Fruit fly (Drosophila melanogaster) whole organism, embryonic: Measurements from ENCODE around the gene CG8191.

Source experiments
- BEAF-32 ChIP-seq: fragments of 200-800 bp; sonication (Bioruptor generic); optimal IDR thresholded peaks from 3 replicates; lab custom pipeline; 2017; ENCODE audit warnings: missing biosample characterization, missing genetic modification characterization, mild to moderate bottlenecking, moderate library complexity, missing genetic modification reagents
- CG10543 ChIP-seq: fragments of 200-800 bp; sonication (Bioruptor generic); optimal IDR thresholded peaks from 3 replicates; lab custom pipeline; 2017; ENCODE audit warnings: missing biosample characterization, mild to moderate bottlenecking, missing genetic modification characterization, moderate library complexity
- CG12391 ChIP-seq: fragments of 200-800 bp; sonication (Bioruptor generic); optimal IDR thresholded peaks from 3 replicates; lab custom pipeline; 2018; ENCODE audit warnings: missing biosample characterization, mild to moderate bottlenecking, missing genetic modification characterization, moderate library complexity
- CG12744 ChIP-seq: fragments of 200-800 bp; sonication (Bioruptor generic); optimal IDR thresholded peaks from 2 replicates; lab custom pipeline; 2016; ENCODE audit warnings: missing biosample characterization, missing genetic modification characterization
- CG15479 ChIP-seq: fragments of 200-800 bp; sonication (Bioruptor generic); optimal IDR thresholded peaks from 3 replicates; lab custom pipeline; 2019; ENCODE audit warnings: missing biosample characterization, mild to moderate bottlenecking, missing genetic modification characterization, moderate library complexity
- CG15696 ChIP-seq: fragments of 200-800 bp; sonication (Bioruptor generic); optimal IDR thresholded peaks from 2 replicates; lab custom pipeline; 2019; ENCODE audit warnings: missing biosample characterization, mild to moderate bottlenecking, missing genetic modification characterization, moderate library complexity
- CG17186 ChIP-seq: fragments of 200-800 bp; sonication (Bioruptor generic); optimal IDR thresholded peaks from 3 replicates; lab custom pipeline; 2017; ENCODE audit warnings: missing biosample characterization, missing genetic modification reagents, missing genetic modification characterization
- CG17359 ChIP-seq: fragments of 200-800 bp; sonication (Bioruptor generic); optimal IDR thresholded peaks from 3 replicates; lab custom pipeline; 2018; ENCODE audit warnings: missing biosample characterization, mild to moderate bottlenecking, missing genetic modification characterization, moderate library complexity
- CG17361 ChIP-seq: fragments of 200-800 bp; sonication (Bioruptor generic); IDR thresholded peaks from 3 replicates; pipeline ENCODE4 v1.3.6; 2022; ENCODE audit warnings: missing biosample characterization, missing genetic modification characterization
- CG17802 ChIP-seq: fragments of 200-800 bp; sonication (Bioruptor generic); optimal IDR thresholded peaks from 2 replicates; lab custom pipeline; 2018; ENCODE audit warnings: missing biosample characterization, mild to moderate bottlenecking, missing genetic modification characterization, moderate library complexity
- CG17829 ChIP-seq: fragments of 200-800 bp; optimal IDR thresholded peaks from 2 replicates; lab custom pipeline; 2019; ENCODE audit warnings: missing biosample characterization, mild to moderate bottlenecking, missing genetic modification characterization, moderate library complexity
- CG17912 ChIP-seq: fragments of 200-800 bp; sonication (Bioruptor generic); optimal IDR thresholded peaks from 2 replicates; lab custom pipeline; 2018; ENCODE audit warnings: missing biosample characterization, mild to moderate bottlenecking, missing genetic modification characterization
- CG18599 ChIP-seq: fragments of 200-800 bp; sonication (Bioruptor generic); optimal IDR thresholded peaks from 3 replicates; lab custom pipeline; 2017; ENCODE audit warnings: missing biosample characterization, missing genetic modification characterization, mild to moderate bottlenecking, moderate library complexity, missing genetic modification reagents
- CG2712 ChIP-seq: fragments of 200-800 bp; optimal IDR thresholded peaks from 3 replicates; lab custom pipeline; 2019; ENCODE audit warnings: missing biosample characterization, mild to moderate bottlenecking, missing genetic modification characterization, moderate library complexity
- CG31224 ChIP-seq: fragments of 200-800 bp; sonication (Bioruptor generic); IDR thresholded peaks from 2 replicates; pipeline ENCODE4 v1.3.6; 2022; ENCODE audit warnings: missing biosample characterization, missing genetic modification characterization
- CG32532 ChIP-seq: fragments of 200-800 bp; sonication (Bioruptor generic); IDR thresholded peaks from 2 replicates; pipeline ENCODE4 v1.3.6; 2022; ENCODE audit warnings: missing biosample characterization, missing genetic modification characterization
- CG34224 ChIP-seq: fragments of 200-800 bp; sonication (Bioruptor generic); IDR thresholded peaks from 3 replicates; pipeline ENCODE4 v1.3.6; 2022; ENCODE audit warnings: missing biosample characterization, missing genetic modification characterization; ENCODE audit not compliant: partially characterized antibody
- CG34376 ChIP-seq: fragments of 200-800 bp; sonication (Bioruptor generic); optimal IDR thresholded peaks from 2 replicates; lab custom pipeline; 2018; ENCODE audit warnings: missing biosample characterization, mild to moderate bottlenecking, missing genetic modification characterization
- CG3847 ChIP-seq: fragments of 200-800 bp; sonication (Bioruptor generic); IDR thresholded peaks from 2 replicates; pipeline ENCODE4 v1.3.6; 2022; ENCODE audit warnings: missing biosample characterization, missing genetic modification characterization
- CG4854 ChIP-seq: fragments of 200-800 bp; sonication (Bioruptor generic); optimal IDR thresholded peaks from 2 replicates; lab custom pipeline; 2016; ENCODE audit warnings: missing biosample characterization, missing genetic modification characterization, inconsistent platforms
- CG5245 ChIP-seq: fragments of 200-800 bp; sonication (Bioruptor generic); optimal IDR thresholded peaks from 3 replicates; lab custom pipeline; 2016; ENCODE audit warnings: missing biosample characterization, missing genetic modification characterization
- CG6689 ChIP-seq: fragments of 200-800 bp; sonication (Bioruptor generic); IDR thresholded peaks from 2 replicates; pipeline ENCODE4 v1.3.6; 2022; ENCODE audit warnings: missing biosample characterization, missing genetic modification characterization
- CG7556 ChIP-seq: fragments of 200-800 bp; sonication (Bioruptor generic); optimal IDR thresholded peaks from 2 replicates; lab custom pipeline; 2017; ENCODE audit warnings: missing biosample characterization, mild to moderate bottlenecking, missing genetic modification characterization
- CG8359 ChIP-seq: fragments of 200-800 bp; sonication (Bioruptor generic); optimal IDR thresholded peaks from 2 replicates; lab custom pipeline; 2017; ENCODE audit warnings: missing biosample characterization, mild to moderate bottlenecking, missing genetic modification characterization, borderline replicate concordance
- CG9727 ChIP-seq: fragments of 200-800 bp; sonication (Bioruptor generic); optimal IDR thresholded peaks from 3 replicates; lab custom pipeline; 2017; ENCODE audit warnings: missing biosample characterization, mild to moderate bottlenecking, missing genetic modification characterization
- CG9797 ChIP-seq: fragments of 200-800 bp; sonication (Bioruptor generic); optimal IDR thresholded peaks from 3 replicates; lab custom pipeline; 2018; ENCODE audit warnings: missing biosample characterization, mild to moderate bottlenecking, missing genetic modification characterization
- CG9932 ChIP-seq: fragments of 200-800 bp; sonication (Bioruptor generic); IDR thresholded peaks from 2 replicates; pipeline ENCODE4 v1.3.6; 2022; ENCODE audit warnings: missing biosample characterization, missing genetic modification characterization
- D19B ChIP-seq: fragments of 200-800 bp; sonication (Bioruptor generic); optimal IDR thresholded peaks from 2 replicates; lab custom pipeline; 2017; ENCODE audit warnings: missing biosample characterization, mild to moderate bottlenecking, missing genetic modification characterization
- Dad ChIP-seq: fragments of 200-800 bp; sonication (Bioruptor generic); optimal IDR thresholded peaks from 3 replicates; lab custom pipeline; 2016; ENCODE audit warnings: missing biosample characterization, missing genetic modification characterization
- Elba2 ChIP-seq: fragments of 200-800 bp; sonication (Bioruptor generic); optimal IDR thresholded peaks from 3 replicates; lab custom pipeline; 2016; ENCODE audit warnings: missing biosample characterization, missing genetic modification characterization
- Oli ChIP-seq: fragments of 200-800 bp; sonication (Bioruptor generic); optimal IDR thresholded peaks from 2 replicates; lab custom pipeline; 2018; ENCODE audit warnings: missing biosample characterization, mild to moderate bottlenecking, missing genetic modification characterization, moderate library complexity
- Ptx1 ChIP-seq: fragments of 200-800 bp; sonication (Bioruptor generic); IDR thresholded peaks from 2 replicates; pipeline ENCODE4 v1.3.6; 2022; ENCODE audit warnings: missing biosample characterization, missing genetic modification characterization
- bbx ChIP-seq: fragments of 200-800 bp; sonication (Bioruptor generic); IDR thresholded peaks from 2 replicates; pipeline ENCODE4 v1.3.6; 2022; ENCODE audit warnings: missing biosample characterization, missing genetic modification characterization; ENCODE audit not compliant: partially characterized antibody
- bsh ChIP-seq, 2 experiments: fragments of 200-800 bp; sonication (Bioruptor generic); optimal IDR thresholded peaks; 2 replicates each; lab custom pipeline; 2017 to 2018; ENCODE audit warnings: mild to moderate bottlenecking in 2 of 2, missing biosample characterization in 2 of 2, missing genetic modification characterization in 2 of 2, moderate library complexity in 1 of 2
- btn ChIP-seq: fragments of 200-800 bp; sonication (Bioruptor generic); optimal IDR thresholded peaks from 2 replicates; lab custom pipeline; 2016; ENCODE audit warnings: missing biosample characterization, missing genetic modification characterization
- cg ChIP-seq: fragments of 200-800 bp; sonication (Bioruptor generic); optimal IDR thresholded peaks from 3 replicates; lab custom pipeline; 2019; ENCODE audit warnings: missing biosample characterization, mild to moderate bottlenecking, missing genetic modification characterization, moderate library complexity
- crp ChIP-seq, 2 experiments: fragments of 200-800 bp; sonication (Bioruptor generic); optimal IDR thresholded peaks; 2 replicates in 1 of 2; 3 replicates in 1 of 2; lab custom pipeline; 2017; ENCODE audit warnings: missing biosample characterization in 2 of 2, missing genetic modification characterization in 2 of 2, mild to moderate bottlenecking in 1 of 2, moderate library complexity in 1 of 2
- exex ChIP-seq: fragments of 200-800 bp; sonication (Bioruptor generic); optimal IDR thresholded peaks from 4 replicates; lab custom pipeline; 2018; ENCODE audit warnings: missing biosample characterization, mild to moderate bottlenecking, missing genetic modification characterization, moderate library complexity
- gt ChIP-seq: fragments of 200-800 bp; sonication (Bioruptor generic); IDR thresholded peaks from 2 replicates; pipeline ENCODE4 v1.3.6; 2022; ENCODE audit warnings: missing biosample characterization, missing genetic modification characterization
- insv ChIP-seq, 2 experiments: fragments of 200-800 bp; sonication (Bioruptor generic); optimal IDR thresholded peaks; 3 replicates each; lab custom pipeline; 2016 to 2018; ENCODE audit warnings: missing biosample characterization in 2 of 2, missing genetic modification characterization in 2 of 2
- pnt ChIP-seq: fragments of 200-800 bp; sonication (Bioruptor generic); optimal IDR thresholded peaks from 3 replicates; lab custom pipeline; 2016; ENCODE audit warnings: missing biosample characterization, missing genetic modification characterization
- pzg ChIP-seq: fragments of 200-800 bp; sonication (Bioruptor generic); optimal IDR thresholded peaks from 3 replicates; lab custom pipeline; 2018; ENCODE audit warnings: missing biosample characterization, mild to moderate bottlenecking, missing genetic modification characterization, moderate library complexity
- schlank ChIP-seq: fragments of 200-800 bp; sonication (Bioruptor generic); optimal IDR thresholded peaks from 2 replicates; lab custom pipeline; 2018; ENCODE audit warnings: missing biosample characterization, mild to moderate bottlenecking, missing genetic modification characterization
- sens ChIP-seq: fragments of 200-800 bp; sonication (Bioruptor generic); peaks from one replicate; lab custom pipeline; 2016; ENCODE audit warnings: missing biosample characterization, missing genetic modification characterization
- slou ChIP-seq: fragments of 200-800 bp; sonication (Bioruptor generic); optimal IDR thresholded peaks from 3 replicates; lab custom pipeline; 2016; ENCODE audit warnings: missing biosample characterization, missing genetic modification characterization
- unpg ChIP-seq: fragments of 200-800 bp; sonication (Bioruptor generic); optimal IDR thresholded peaks from 3 replicates; lab custom pipeline; 2018; ENCODE audit warnings: missing biosample characterization, mild to moderate bottlenecking, missing genetic modification characterization, moderate library complexity
- usp ChIP-seq: fragments of >200 bp; optimal IDR thresholded peaks from 2 replicates; lab custom pipeline; 2017; ENCODE audit warnings: missing biosample characterization, missing genetic modification characterization
- wek ChIP-seq: fragments of 200-800 bp; sonication (Bioruptor generic); optimal IDR thresholded peaks from 3 replicates; lab custom pipeline; 2018; ENCODE audit warnings: missing biosample characterization, mild to moderate bottlenecking, missing genetic modification characterization, moderate library complexity
- wor ChIP-seq: fragments of 200-800 bp; sonication (Bioruptor generic); IDR thresholded peaks from 2 replicates; pipeline ENCODE4 v1.3.6; 2022; ENCODE audit warnings: missing biosample characterization, missing genetic modification characterization

Gene CG8191

DNA sequence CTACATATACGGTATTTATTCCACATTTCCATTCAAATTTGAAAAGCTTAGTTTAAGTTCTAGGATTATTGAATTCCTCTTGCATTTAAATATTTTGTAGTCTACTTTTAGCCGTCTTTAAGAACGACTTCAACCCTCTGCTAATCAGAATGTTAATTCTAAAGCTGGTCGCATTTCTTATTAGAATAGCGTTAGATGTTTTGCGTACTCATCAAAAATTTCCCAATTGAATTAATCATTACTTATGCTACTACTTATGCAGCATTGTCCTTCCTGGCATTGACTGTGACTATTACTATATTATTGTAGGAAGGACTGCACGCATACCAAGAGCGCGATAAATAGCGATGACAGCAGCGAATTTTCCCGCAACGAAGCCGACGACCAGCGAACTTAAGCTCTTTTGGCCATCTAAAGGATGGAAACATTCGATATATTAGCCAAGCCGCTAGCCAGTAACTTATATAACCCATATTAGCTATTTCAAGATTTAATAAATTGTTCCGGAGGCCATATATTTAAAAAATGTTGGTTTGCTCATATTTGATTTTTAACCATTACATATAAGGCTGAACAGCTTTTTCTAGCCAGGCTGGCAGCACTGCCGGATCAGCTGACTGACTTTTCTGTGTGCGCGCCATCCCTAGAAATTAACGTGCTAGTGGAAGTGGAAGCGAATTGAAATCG lies 35.0 kb upstream of the CG8191 start, which contains the start of gene CG8128 (continued):
- TF ChIP-seq usp (no peak), Dad (GFP tag; lab: Kevin White, UChicago) (no peak), CG12744 (GFP tag; lab: Kevin White, UChicago) (no peak), Oli (tag; lab: Kevin White, UChicago) (no peak), CG15479 (GFP tag; lab: Kevin White, UChicago) (peak; percentile 54), gt (GFP tag; lab: Robert Waterston, UW) (no peak), CG17361 (GFP tag; lab: Robert Waterston, UW) (no peak), bbx (no peak), bsh (GFP tag; optimal IDR thresholded peaks at IDR 0.05; lab: Kevin White, UChicago) (no peak), Ptx1 (GFP tag; lab: Robert Waterston, UW) (0 out of 2 replicates have a peak, but pooled peaks have one; percentile 18), CG9797 (GFP tag; lab: Kevin White, UChicago) (no peak), CG8359 (GFP tag; lab: Kevin White, UChicago) (no peak), CG9932 (peak; percentile 18; the same call in 1 of the 2 replicates), cg (GFP tag; lab: Kevin White, UChicago) (no peak), D19B (no peak), CG10543 (GFP tag; lab: Kevin White, UChicago) (no peak), CG9727 (GFP tag; lab: Kevin White, UChicago) (no peak), CG2712 (tag; lab: Kevin White, UChicago) (peak; percentile 14), CG31224 (GFP tag; lab: Robert Waterston, UW) (no peak), CG3847 (no peak), CG5245 (GFP tag; lab: Kevin White, UChicago) (no peak), wek (no peak), CG34376 (GFP tag; lab: Kevin White, UChicago) (no peak), BEAF-32 (peak; percentile 50), btn (GFP tag; lab: Kevin White, UChicago) (no peak), exex (tag; lab: Kevin White, UChicago) (no peak), Elba2 (GFP tag; lab: Kevin White, UChicago) (no peak), slou (GFP tag; lab: Kevin White, UChicago) (no peak), CG4854 (GFP tag; lab: Kevin White, UChicago) (no peak), CG17802 (tag; lab: Kevin White, UChicago) (no peak), crp (GFP tag; optimal IDR thresholded peaks at IDR 0.05; lab: Kevin White, UChicago) (peak; percentile 63 to 93), CG12391 (tag; lab: Kevin White, UChicago) (peak; percentile 2), CG34224 (GFP tag; lab: Robert Waterston, UW) (no peak), CG18599 (GFP tag; lab: Kevin White, UChicago) (no peak), sens (GFP tag; lab: Kevin White, UChicago) (peak; percentile 79), CG17829 (tag; lab: Kevin White, UChicago) (no peak), CG7556 (GFP tag; lab: Kevin White, UChicago) (no peak), CG17912 (GFP tag; lab: Kevin White, UChicago) (no peak), CG17186 (peak; percentile 33), CG6689 (no peak), pzg (GFP tag; lab: Kevin White, UChicago) (peak; percentile 45), schlank (tag; lab: Kevin White, UChicago) (no peak), CG15696 (tag; lab: Kevin White, UChicago) (no peak), wor (no peak), CG17359 (tag; lab: Kevin White, UChicago) (no peak), CG32532 (peak; percentile 21; the same call in 1 of the 2 replicates), insv (GFP tag; optimal IDR thresholded peaks at IDR 0.05; lab: Kevin White, UChicago) (peak; percentile 91 to 98), pnt (GFP tag; lab: Kevin White, UChicago) (no peak), unpg (GFP tag; lab: Kevin White, UChicago) (no peak)
